Fruit fly (Drosophila melanogaster) whole organism, pupa: ENCODE results near the gene promL.

Experiments used
- CG10348 ChIP-seq: fragments of 200-800 bp; sonication (Bioruptor generic); IDR thresholded peaks from 2 replicates; pipeline ENCODE4 v1.3.6; 2022; ENCODE audit warnings: missing biosample characterization, missing genetic modification characterization
- CG12605 ChIP-seq: fragments of 200-800 bp; sonication (Bioruptor generic); IDR thresholded peaks from 2 replicates; pipeline ENCODE4 v1.3.6; 2022; ENCODE audit warnings: missing biosample characterization, missing genetic modification characterization
- CG13204 ChIP-seq: fragments of 200-800 bp; sonication (Bioruptor generic); optimal IDR thresholded peaks from 2 replicates; lab custom pipeline; 2018; ENCODE audit warnings: missing biosample characterization, mild to moderate bottlenecking, missing genetic modification characterization, moderate library complexity
- CG14655 ChIP-seq: fragments of 200-800 bp; sonication (Bioruptor generic); optimal IDR thresholded peaks from 3 replicates; lab custom pipeline; 2017; ENCODE audit warnings: mild to moderate bottlenecking, missing biosample characterization, missing genetic modification reagents, missing genetic modification characterization
- CG15710 ChIP-seq: fragments of 200-800 bp; sonication (Bioruptor generic); optimal IDR thresholded peaks from 2 replicates; lab custom pipeline; 2018; ENCODE audit warnings: missing biosample characterization, mild to moderate bottlenecking, missing genetic modification characterization, moderate library complexity
- CG17806 ChIP-seq: fragments of 200-800 bp; sonication (Bioruptor generic); optimal IDR thresholded peaks from 2 replicates; lab custom pipeline; 2018; ENCODE audit warnings: missing biosample characterization, mild to moderate bottlenecking, missing genetic modification characterization, moderate library complexity
- CG32121 ChIP-seq: fragments of 200-800 bp; sonication (Bioruptor generic); IDR thresholded peaks from 2 replicates; pipeline ENCODE4 v1.3.6; 2022; ENCODE audit warnings: missing biosample characterization, missing genetic modification characterization
- CG34367 ChIP-seq: fragments of 200-800 bp; sonication (Bioruptor generic); optimal IDR thresholded peaks from 2 replicates; lab custom pipeline; 2018; ENCODE audit warnings: missing biosample characterization, mild to moderate bottlenecking, missing genetic modification characterization
- CG4496 ChIP-seq: fragments of 200-800 bp; sonication (Bioruptor generic); IDR thresholded peaks from 3 replicates; pipeline ENCODE4 v1.3.6; 2022; ENCODE audit warnings: missing biosample characterization, missing genetic modification characterization
- CG8159 ChIP-seq: fragments of 200-800 bp; sonication (Bioruptor generic); optimal IDR thresholded peaks from 3 replicates; lab custom pipeline; 2018; ENCODE audit warnings: missing biosample characterization, mild to moderate bottlenecking, missing genetic modification characterization, moderate library complexity
- CG8301 ChIP-seq: fragments of 200-800 bp; sonication (Bioruptor generic); optimal IDR thresholded peaks from 2 replicates; lab custom pipeline; 2018; ENCODE audit warnings: missing biosample characterization, mild to moderate bottlenecking, missing genetic modification characterization
- CG9948 ChIP-seq: fragments of 200-800 bp; sonication (Bioruptor generic); optimal IDR thresholded peaks from 2 replicates; lab custom pipeline; 2018; ENCODE audit warnings: missing biosample characterization, mild to moderate bottlenecking, missing genetic modification characterization, moderate library complexity
- D1 ChIP-seq: fragments of 200-800 bp; sonication (Bioruptor generic); optimal IDR thresholded peaks from 2 replicates; lab custom pipeline; 2018; ENCODE audit warnings: missing biosample characterization, mild to moderate bottlenecking, missing genetic modification characterization, moderate library complexity
- EcR ChIP-seq: fragments of 200-800 bp; sonication (Bioruptor generic); optimal IDR thresholded peaks from 3 replicates; lab custom pipeline; 2019; ENCODE audit warnings: missing biosample characterization, missing genetic modification characterization, mild to moderate bottlenecking, moderate library complexity, missing genetic modification reagents
- Ets98B ChIP-seq: fragments of 200-800 bp; sonication (Bioruptor generic); IDR thresholded peaks from 2 replicates; pipeline ENCODE4 v1.3.6; 2022; ENCODE audit warnings: missing biosample characterization, missing genetic modification characterization
- Pif1A ChIP-seq: fragments of 200-800 bp; sonication (Bioruptor generic); optimal IDR thresholded peaks from 3 replicates; lab custom pipeline; 2016; ENCODE audit warnings: missing biosample characterization, missing genetic modification characterization
- Pif1B ChIP-seq: fragments of 200-800 bp; sonication (Bioruptor generic); optimal IDR thresholded peaks from 3 replicates; lab custom pipeline; 2016; ENCODE audit warnings: missing biosample characterization, missing genetic modification characterization
- Snoo ChIP-seq: fragments of 200-800 bp; sonication (Bioruptor generic); optimal IDR thresholded peaks from 3 replicates; lab custom pipeline; 2017; ENCODE audit warnings: missing biosample characterization, mild to moderate bottlenecking, missing genetic modification characterization, inconsistent platforms
- fd96Ca ChIP-seq: fragments of 200-800 bp; sonication (Bioruptor generic); IDR thresholded peaks from 3 replicates; pipeline ENCODE4 v1.3.6; 2022; ENCODE audit warnings: missing biosample characterization, missing genetic modification characterization
- gl ChIP-seq: fragments of 200-800 bp; sonication (Bioruptor generic); optimal IDR thresholded peaks from 2 replicates; lab custom pipeline; 2018; ENCODE audit warnings: missing biosample characterization, mild to moderate bottlenecking, missing genetic modification characterization
- rn ChIP-seq: fragments of 200-800 bp; sonication (Bioruptor generic); IDR thresholded peaks from 2 replicates; pipeline ENCODE4 v1.3.6; 2022; ENCODE audit warnings: missing biosample characterization, missing genetic modification characterization

The promL gene

dm6 chr3L:3070274-3071204 lies 57.0 kb downstream of the promL start, which contains the start of the genes CG32486 and PAN3:
TSS of gene CG32486 (minus strand) at chr3L:3070839.
TSS of gene PAN3 (plus strand) at chr3L:3071133.
- TF ChIP-seq CG9948 (tag; lab: Kevin White, UChicago) (no peak), CG10348 (GFP tag; lab: Robert Waterston, UW) (no peak), Snoo (tag; lab: Kevin White, UChicago) (no peak), fd96Ca (GFP tag; lab: Robert Waterston, UW) (peak; percentile 52; the same call in 1 of the 3 replicates), rn (GFP tag; lab: Robert Waterston, UW) (no peak), CG17806 (tag; lab: Kevin White, UChicago) (no peak), EcR (peak; percentile 49), Pif1B (no peak), CG13204 (peak; percentile 42), CG8159 (tag; lab: Kevin White, UChicago) (peak; percentile 26), Pif1A (GFP tag; lab: Kevin White, UChicago) (no peak), CG32121 (GFP tag; lab: Robert Waterston, UW) (no peak), CG8301 (tag; lab: Kevin White, UChicago) (peak; percentile 8), CG12605 (peak; percentile 28), CG4496 (GFP tag; lab: Robert Waterston, UW) (0 out of 3 replicates have a peak, but pooled peaks have one; percentile 48), Ets98B (GFP tag; lab: Robert Waterston, UW) (peak; percentile 36; the same call in 1 of the 2 replicates), CG34367 (peak; percentile 16), CG14655 (GFP tag; lab: Kevin White, UChicago) (no peak), CG15710 (tag; lab: Kevin White, UChicago) (peak; percentile 7), D1 (tag; lab: Kevin White, UChicago) (no peak), gl (tag; lab: Kevin White, UChicago) (peak; percentile 10)

dm6 chr3L:3069774-3070173 lies 57.8 kb downstream of the promL start:
- no peak for TF ChIP-seq CG10348 (GFP tag; lab: Robert Waterston, UW)
- TF ChIP-seq EcR, result peak; percentile 4
- no peak for TF ChIP-seq CG14655 (GFP tag; lab: Kevin White, UChicago)
- no peak for TF ChIP-seq CG34367
- TF ChIP-seq CG12605, result no peak
